Fruit fly (Drosophila melanogaster): Measurements from ENCODE around the gene CG10903.

The CG10903 gene

DNA sequence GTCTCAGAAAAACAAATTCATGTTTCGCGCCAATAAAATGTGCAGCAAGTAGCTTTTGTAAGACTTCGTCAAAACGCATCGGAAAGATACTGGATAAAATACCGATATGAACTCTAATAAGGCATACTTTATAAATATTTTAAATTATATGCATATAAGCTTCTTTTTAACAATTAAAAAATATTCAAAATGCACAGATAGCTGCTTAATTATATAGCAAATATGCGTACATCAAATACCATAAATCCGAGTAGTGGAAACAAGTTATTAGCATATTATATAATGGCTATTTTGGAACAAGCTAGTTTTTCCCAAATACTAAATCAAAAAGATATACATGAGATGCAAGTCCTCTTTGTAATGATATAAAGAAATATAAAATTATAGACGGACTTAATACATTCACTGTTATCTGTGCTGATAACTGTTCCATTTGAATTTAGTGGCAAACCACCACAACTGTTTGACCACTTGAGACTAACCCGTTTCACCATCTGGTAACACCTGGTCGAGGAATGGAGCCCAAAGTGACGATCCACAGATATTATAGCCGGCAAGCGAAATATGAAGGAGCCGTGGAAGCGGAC is 30.6 kb upstream of the CG10903 start, which contains the start of gene PIG-H (continued):
- no peak for TF ChIP-seq wor (GFP tag; IDR thresholded peaks at IDR 0.05)
- TF ChIP-seq sim (GFP tag; IDR thresholded peaks at IDR 0.05), result no peak
- no peak for TF ChIP-seq CG18619 (GFP tag; optimal IDR thresholded peaks at IDR 0.05)
- no peak for TF ChIP-seq ase (GFP tag; IDR thresholded peaks at IDR 0.05)
- TF ChIP-seq CG7963 (GFP tag; IDR thresholded peaks at IDR 0.05; ENCODE audit: partially characterized antibody), result no peak
- no peak for TF ChIP-seq bab2 (GFP tag; optimal IDR thresholded peaks at IDR 0.05)
- no peak for TF ChIP-seq klu (GFP tag; IDR thresholded peaks at IDR 0.05)
- peak; percentile 9 for TF ChIP-seq Hsf (GFP tag; optimal IDR thresholded peaks at IDR 0.05)
- no peak for TF ChIP-seq gcm (GFP tag; optimal IDR thresholded peaks at IDR 0.05)
- no peak for TF ChIP-seq dm (GFP tag; optimal IDR thresholded peaks at IDR 0.05)
- TF ChIP-seq pzg (GFP tag; optimal IDR thresholded peaks at IDR 0.05), result peak; percentile 60
- TF ChIP-seq CG1603 (tag; optimal IDR thresholded peaks at IDR 0.05), result peak; percentile 5
- TF ChIP-seq zfh2 (GFP tag; optimal IDR thresholded peaks at IDR 0.05), result no peak
- no peak for TF ChIP-seq Nf-YB (GFP tag; optimal IDR thresholded peaks at IDR 0.05)
- no peak for TF ChIP-seq mld (GFP tag; IDR thresholded peaks at IDR 0.05; ENCODE audit: partially characterized antibody)
- no peak for TF ChIP-seq Hr39 (optimal IDR thresholded peaks at IDR 0.05)
- no peak for TF ChIP-seq vnd (GFP tag; IDR thresholded peaks at IDR 0.05; ENCODE audit: partially characterized antibody)
- no peak for TF ChIP-seq pfk (GFP tag; optimal IDR thresholded peaks at IDR 0.05)
- no peak for TF ChIP-seq Max (GFP tag; optimal IDR thresholded peaks at IDR 0.05)
- TF ChIP-seq CG9609 (GFP tag; optimal IDR thresholded peaks at IDR 0.05), result no peak
- no peak for TF ChIP-seq CG7372 (GFP tag; IDR thresholded peaks at IDR 0.05)
- no peak for TF ChIP-seq CG17385 (GFP tag; optimal IDR thresholded peaks at IDR 0.05)
- TF ChIP-seq jing (GFP tag; optimal IDR thresholded peaks at IDR 0.05), result no peak
- TF ChIP-seq Aef1 (GFP tag; IDR thresholded peaks at IDR 0.05), result no peak
- peak; percentile 47; the same call in 1 of the 2 replicates for TF ChIP-seq CG6689 (GFP tag; IDR thresholded peaks at IDR 0.05)
- TF ChIP-seq eve (GFP tag; optimal IDR thresholded peaks at IDR 0.05), result no peak
- no peak for TF ChIP-seq gcm2 (GFP tag; optimal IDR thresholded peaks at IDR 0.05)
- peak; percentile 44 for TF ChIP-seq CG15601 (tag; optimal IDR thresholded peaks at IDR 0.05)
- TF ChIP-seq CG9727 (GFP tag; optimal IDR thresholded peaks at IDR 0.05), result no peak
- TF ChIP-seq Mad (GFP tag; optimal IDR thresholded peaks at IDR 0.05), result no peak
- no peak for TF ChIP-seq BtbVII (GFP tag; optimal IDR thresholded peaks at IDR 0.05)
- no peak for TF ChIP-seq CG8281 (tag; optimal IDR thresholded peaks at IDR 0.05)
- no peak for TF ChIP-seq ac (GFP tag; optimal IDR thresholded peaks at IDR 0.05)
- TF ChIP-seq gce (GFP tag; IDR thresholded peaks at IDR 0.05), result no peak
- peak; percentile 5 for TF ChIP-seq CG15514 (GFP tag; optimal IDR thresholded peaks at IDR 0.05)
- TF ChIP-seq CG4424 (GFP tag; optimal IDR thresholded peaks at IDR 0.05), result no peak
- no peak for TF ChIP-seq CG1529 (GFP tag; optimal IDR thresholded peaks at IDR 0.05)
- TF ChIP-seq CG13424 (tag; optimal IDR thresholded peaks at IDR 0.05), result peak; percentile 6
- TF ChIP-seq CG12219 (GFP tag; optimal IDR thresholded peaks at IDR 0.05), result no peak
- no peak for TF ChIP-seq wdn (GFP tag; IDR thresholded peaks at IDR 0.05)
- TF ChIP-seq en (GFP tag; optimal IDR thresholded peaks at IDR 0.05), result no peak
- no peak for TF ChIP-seq CG9876 (GFP tag; optimal IDR thresholded peaks at IDR 0.05)
- no peak for TF ChIP-seq TFAM (GFP tag; optimal IDR thresholded peaks at IDR 0.05)
- TF ChIP-seq HLH3B (GFP tag; IDR thresholded peaks at IDR 0.05), result no peak
- TF ChIP-seq CG7839 (tag; optimal IDR thresholded peaks at IDR 0.05), result peak; percentile 14
- TF ChIP-seq BEAF-32 (GFP tag; optimal IDR thresholded peaks at IDR 0.05), result peak; percentile 35
- TF ChIP-seq nau (GFP tag; optimal IDR thresholded peaks at IDR 0.05), result no peak
- TF ChIP-seq pb (GFP tag; optimal IDR thresholded peaks at IDR 0.05), result no peak
- peak; percentile 55 for TF ChIP-seq nmo (GFP tag; optimal IDR thresholded peaks at IDR 0.05)
- TF ChIP-seq CG15479 (GFP tag; optimal IDR thresholded peaks at IDR 0.05), result no peak
- TF ChIP-seq Chrac-16 (GFP tag; optimal IDR thresholded peaks at IDR 0.05), result no peak
